Worm (Caenorhabditis elegans): ENCODE measurements around the gene mtm-6.

The mtm-6 gene

ce11 chrIII:13377249-13377648 lies 30.4 kb downstream of the mtm-6 start (continued):
- TF ChIP-seq C34B4.2 (tag; optimal IDR thresholded peaks at IDR 0.05) (no peak), mdl-1 (tag; optimal IDR thresholded peaks at IDR 0.05) (peak in 1 of 2 experiments; percentile 44), nhr-20 (tag; optimal IDR thresholded peaks at IDR 0.05) (peak; percentile 39), tbx-2 (tag; optimal IDR thresholded peaks at IDR 0.05) (peak; percentile 33), isw-1 (GFP tag; IDR thresholded peaks at IDR 0.05) (no peak), C16A3.4 (tag; optimal IDR thresholded peaks at IDR 0.05) (no peak), lin-35 (GFP tag; optimal IDR thresholded peaks at IDR 0.05) (peak; percentile 45 to 50), nhr-71 (tag; optimal IDR thresholded peaks at IDR 0.05) (peak; percentile 70), ztf-11 (tag; optimal IDR thresholded peaks at IDR 0.05) (peak in 1 of 2 experiments; percentile 18), egl-13 (tag; optimal IDR thresholded peaks at IDR 0.05) (no peak), nhr-237 (tag; optimal IDR thresholded peaks at IDR 0.05) (no peak), zip-4 (GFP tag; optimal IDR thresholded peaks at IDR 0.05) (no peak), hpl-2 (GFP tag; optimal IDR thresholded peaks at IDR 0.05) (no peak), nhr-19 (GFP tag; conservative IDR thresholded peaks at IDR 0.05) (no peak), nhr-12 (tag; optimal IDR thresholded peaks at IDR 0.05) (no peak), nhr-11 (tag; optimal IDR thresholded peaks at IDR 0.05) (no peak), unc-130 (tag; optimal IDR thresholded peaks at IDR 0.05) (no peak), zag-1 (tag; optimal IDR thresholded peaks at IDR 0.05) (no peak), unc-30 (tag; optimal IDR thresholded peaks at IDR 0.05) (no peak), mep-1 (tag; optimal IDR thresholded peaks at IDR 0.05) (peak; percentile 27), ceh-8 (GFP tag; optimal IDR thresholded peaks at IDR 0.05) (no peak), lin-15B (tag; optimal IDR thresholded peaks at IDR 0.05) (no peak), ceh-82 (tag; optimal IDR thresholded peaks at IDR 0.05) (peak in 1 of 3 experiments; percentile 63), pqm-1 (tag; optimal IDR thresholded peaks at IDR 0.05) (peak; percentile 9), hlh-4 (tag; optimal IDR thresholded peaks at IDR 0.05) (no peak), dpl-1 (GFP tag; optimal IDR thresholded peaks at IDR 0.05) (peak in 2 of 3 experiments; percentile 16 to 30), aly-2 (tag; optimal IDR thresholded peaks at IDR 0.05) (no peak), unc-62 (GFP tag; optimal IDR thresholded peaks at IDR 0.05) (no peak), snpc-4 (tag; optimal IDR thresholded peaks at IDR 0.05) (no peak), elt-3 (tag; optimal IDR thresholded peaks at IDR 0.05) (no peak), grh-1 (GFP tag; IDR thresholded peaks at IDR 0.05) (no peak), aha-1 (tag; optimal IDR thresholded peaks at IDR 0.05) (no peak), elt-2 (tag; optimal IDR thresholded peaks at IDR 0.05) (peak; percentile 70), lin-13 (GFP tag; optimal IDR thresholded peaks at IDR 0.05) (no peak), mef-2 (tag; optimal IDR thresholded peaks at IDR 0.05) (no peak), egl-27 (tag; optimal IDR thresholded peaks at IDR 0.05) (no peak), fkh-10 (GFP tag; optimal IDR thresholded peaks at IDR 0.05) (no peak), unc-86 (tag; optimal IDR thresholded peaks at IDR 0.05) (peak; percentile 33), ceh-90 (tag; optimal IDR thresholded peaks at IDR 0.05) (no peak)

- TF ChIP-seq efl-1 (optimal IDR thresholded peaks at IDR 0.05) (no peak), efl-1 (GFP tag; optimal IDR thresholded peaks at IDR 0.05 in 1 of 2) (peak in 1 of 2 experiments; percentile 21), tbx-2 (tag; optimal IDR thresholded peaks at IDR 0.05) (no peak), C34B4.2 (tag; optimal IDR thresholded peaks at IDR 0.05) (no peak)
Measured at ce11 chrIII:13378242-13378641, 31.4 kb downstream of the mtm-6 start, which contains the start of gene T03F6.10. TSS of gene T03F6.10 (minus strand) at chrIII:13378342.

ce11 chrIII:13380196-13380595 lies 33.3 kb downstream of the mtm-6 start, which contains the start of gene T03F6.6:
TSS of gene T03F6.6 (minus strand) at chrIII:13380296.
- TF ChIP-seq mep-1 (tag; optimal IDR thresholded peaks at IDR 0.05) (no peak), ceh-8 (GFP tag; optimal IDR thresholded peaks at IDR 0.05) (no peak), grh-1 (GFP tag; IDR thresholded peaks at IDR 0.05) (no peak), nhr-47 (tag; optimal IDR thresholded peaks at IDR 0.05) (no peak), sox-4 (tag; optimal IDR thresholded peaks at IDR 0.05) (no peak)
